Fruit fly (Drosophila melanogaster): ENCODE measurements around the gene CG31220.

Gene CG31220

DNA sequence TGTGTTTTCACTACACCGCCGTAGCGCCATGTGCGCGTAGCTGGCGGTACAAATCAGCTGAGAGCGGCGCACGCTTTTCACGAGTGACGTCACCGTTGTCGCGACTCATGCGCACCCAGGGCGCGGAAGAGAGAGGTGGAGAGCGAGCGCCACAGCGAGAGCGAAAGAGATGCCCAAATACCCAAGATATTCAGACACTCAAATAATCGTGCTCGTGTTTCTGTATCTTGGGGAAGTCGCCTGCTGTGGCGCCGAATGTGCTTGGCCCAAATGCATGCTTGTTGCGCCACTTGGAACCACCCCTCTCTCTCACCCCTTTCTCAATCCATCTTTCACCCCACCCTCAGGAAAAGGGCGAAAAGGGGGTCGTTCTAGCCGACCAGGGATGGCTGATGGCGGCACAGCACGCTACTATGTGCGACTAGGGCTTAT, 15.6 kb upstream of the CG31220 start, which contains the start of gene CG6231 (continued):
- TF ChIP-seq HLH54F (GFP tag; optimal IDR thresholded peaks at IDR 0.05), result no peak
- no peak for TF ChIP-seq tap (tag; optimal IDR thresholded peaks at IDR 0.05)
- no peak for TF ChIP-seq CG11247 (GFP tag; IDR thresholded peaks at IDR 0.05)
- no peak for TF ChIP-seq CG8765 (GFP tag; IDR thresholded peaks at IDR 0.05)
- no peak for TF ChIP-seq usp (GFP tag; optimal IDR thresholded peaks at IDR 0.05)
- TF ChIP-seq CG11723 (GFP tag; optimal IDR thresholded peaks at IDR 0.05), result no peak
- no peak for TF ChIP-seq ci (GFP tag; IDR thresholded peaks at IDR 0.05)
- no peak for TF ChIP-seq H2.0 (GFP tag; IDR thresholded peaks at IDR 0.05)
- no peak for TF ChIP-seq CG33557 (GFP tag; optimal IDR thresholded peaks at IDR 0.05)
- TF ChIP-seq kni (GFP tag; optimal IDR thresholded peaks at IDR 0.05), result no peak
- no peak for TF ChIP-seq CG42726 (GFP tag; IDR thresholded peaks at IDR 0.05; ENCODE audit: partially characterized antibody)
- no peak for TF ChIP-seq dimm (GFP tag; IDR thresholded peaks at IDR 0.05)
- no peak for TF ChIP-seq CG11696 (GFP tag; IDR thresholded peaks at IDR 0.05)
- TF ChIP-seq NfI (GFP tag; optimal IDR thresholded peaks at IDR 0.05), result no peak
- peak; percentile 33; the same call in 1 of the 3 replicates for TF ChIP-seq row (GFP tag; IDR thresholded peaks at IDR 0.05)
- no peak for TF ChIP-seq Oli (tag; optimal IDR thresholded peaks at IDR 0.05)
- TF ChIP-seq ftz-f1 (GFP tag; optimal IDR thresholded peaks at IDR 0.05), result no peak
- TF ChIP-seq CG7786 (GFP tag; optimal IDR thresholded peaks at IDR 0.05), result no peak
- TF ChIP-seq CG16813 (GFP tag; IDR thresholded peaks at IDR 0.05; ENCODE audit: partially characterized antibody), result peak; percentile 35; the same call in 1 of the 3 replicates
- TF ChIP-seq CG8924 (tag; optimal IDR thresholded peaks at IDR 0.05), result no peak
- TF ChIP-seq Doc3 (GFP tag; IDR thresholded peaks at IDR 0.05; ENCODE audit: partially characterized antibody), result peak; percentile 19; the same call in 1 of the 3 replicates
- TF ChIP-seq CG1647 (GFP tag; optimal IDR thresholded peaks at IDR 0.05), result no peak
- TF ChIP-seq ewg (GFP tag; optimal IDR thresholded peaks at IDR 0.05), result peak; percentile 97
- TF ChIP-seq CG3847 (GFP tag; IDR thresholded peaks at IDR 0.05), result no peak
- no peak for TF ChIP-seq CG31365 (tag; optimal IDR thresholded peaks at IDR 0.05)
- no peak for TF ChIP-seq Lpt (GFP tag; optimal IDR thresholded peaks at IDR 0.05)
- peak; percentile 99 for TF ChIP-seq scrt (GFP tag; optimal IDR thresholded peaks at IDR 0.05)
- TF ChIP-seq Kr (GFP tag; optimal IDR thresholded peaks at IDR 0.05), result no peak
- no peak for TF ChIP-seq B-H1 (GFP tag; IDR thresholded peaks at IDR 0.05)
- no peak for TF ChIP-seq ken (GFP tag; IDR thresholded peaks at IDR 0.05)
- TF ChIP-seq CG13775 (GFP tag; optimal IDR thresholded peaks at IDR 0.05), result no peak
- no peak for TF ChIP-seq Tbp (GFP tag; optimal IDR thresholded peaks at IDR 0.05)
- no peak for TF ChIP-seq MTF-1 (GFP tag; optimal IDR thresholded peaks at IDR 0.05; ENCODE audit: borderline replicate concordance)
- TF ChIP-seq so (GFP tag; IDR thresholded peaks at IDR 0.05), result peak; percentile 64; the same call in 1 of the 3 replicates
- TF ChIP-seq CG3838 (GFP tag; optimal IDR thresholded peaks at IDR 0.05), result no peak
- TF ChIP-seq CG10431 (GFP tag; optimal IDR thresholded peaks at IDR 0.05), result no peak
- no peak for TF ChIP-seq CG4328 (GFP tag; optimal IDR thresholded peaks at IDR 0.05)
- TF ChIP-seq ab (GFP tag; optimal IDR thresholded peaks at IDR 0.05), result no peak
- TF ChIP-seq dmrt11E (tag; optimal IDR thresholded peaks at IDR 0.05), result no peak
- no peak for TF ChIP-seq hkb (optimal IDR thresholded peaks at IDR 0.05)
- no peak for TF ChIP-seq hkb (GFP tag; IDR thresholded peaks at IDR 0.05)
- no peak for TF ChIP-seq CG18476 (GFP tag; optimal IDR thresholded peaks at IDR 0.05)
- TF ChIP-seq CG3065 (GFP tag; optimal IDR thresholded peaks at IDR 0.05), result no peak
- TF ChIP-seq Drgx (GFP tag; IDR thresholded peaks at IDR 0.05), result 0 out of 2 replicates have a peak, but pooled peaks have one; percentile 45
- no peak for TF ChIP-seq NK7.1 (GFP tag; optimal IDR thresholded peaks at IDR 0.05)
- no peak for TF ChIP-seq nerfin-2 (GFP tag; IDR thresholded peaks at IDR 0.05; ENCODE audit: partially characterized antibody)
- TF ChIP-seq D19A (tag; optimal IDR thresholded peaks at IDR 0.05), result no peak
- TF ChIP-seq CG6791 (GFP tag; IDR thresholded peaks at IDR 0.05; ENCODE audit: partially characterized antibody), result 0 out of 3 replicates have a peak, but pooled peaks have one; percentile 32
- TF ChIP-seq zfh1 (GFP tag; IDR thresholded peaks at IDR 0.05), result no peak
- no peak for TF ChIP-seq chm (GFP tag; IDR thresholded peaks at IDR 0.05)
- no peak for TF ChIP-seq CG17912 (GFP tag; optimal IDR thresholded peaks at IDR 0.05)
- TF ChIP-seq CG12104 (GFP tag; optimal IDR thresholded peaks at IDR 0.05), result no peak
